Worm (Caenorhabditis elegans): ENCODE measurements around the gene cdr-1.

DNA sequence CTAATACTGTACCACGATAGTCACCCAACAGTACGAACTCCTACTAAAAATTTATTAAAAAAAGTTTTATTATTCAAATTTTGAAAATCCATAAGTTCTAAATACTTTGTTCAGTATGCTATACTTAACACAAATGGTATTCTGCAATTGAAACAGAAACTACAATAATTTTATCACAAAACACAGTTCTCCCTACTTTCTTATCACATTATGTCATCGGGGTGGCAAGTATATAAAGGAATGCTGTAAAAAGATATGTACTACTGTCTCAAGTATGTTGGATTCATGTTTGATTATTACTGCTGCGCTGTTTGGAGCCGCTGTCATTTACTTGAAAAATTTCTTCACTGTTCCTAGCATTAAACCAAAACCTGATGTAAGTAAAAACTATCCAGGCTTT is at the start of gene cdr-1:
- no peak for TF ChIP-seq unc-130 (GFP tag; optimal IDR thresholded peaks at IDR 0.05)
- no peak for TF ChIP-seq lir-3 (tag; optimal IDR thresholded peaks at IDR 0.05)
- no peak for TF ChIP-seq lsy-2 (tag; optimal IDR thresholded peaks at IDR 0.05)
- no peak for TF ChIP-seq nhr-6 (tag; optimal IDR thresholded peaks at IDR 0.05)
- no peak for TF ChIP-seq duxl-1 (tag; optimal IDR thresholded peaks at IDR 0.05; ENCODE audit: poor library complexity)
- TF ChIP-seq nhr-77 (tag; optimal IDR thresholded peaks at IDR 0.05) = no peak
- TF ChIP-seq aly-2 (tag; optimal IDR thresholded peaks at IDR 0.05) = no peak
- TF ChIP-seq daf-8 (GFP tag; IDR thresholded peaks at IDR 0.05) = no peak
- no peak for TF ChIP-seq snpc-4 (tag; optimal IDR thresholded peaks at IDR 0.05)
- no peak for TF ChIP-seq lin-39 (tag; optimal IDR thresholded peaks at IDR 0.05)
- no peak for TF ChIP-seq hlh-11 (tag; optimal IDR thresholded peaks at IDR 0.05)
- no peak for TF ChIP-seq cey-2 (tag; optimal IDR thresholded peaks at IDR 0.05; ENCODE audit: borderline replicate concordance, insufficient read depth)
- TF ChIP-seq zag-1 (tag; optimal IDR thresholded peaks at IDR 0.05) = no peak
- TF ChIP-seq ama-1 (optimal IDR thresholded peaks at IDR 0.05) = no peak
